Worm (Caenorhabditis elegans): ENCODE data around the gene lhfp-4.
A peak's percentile ranks its signal among the peaks of the same experiment; 100 is the strongest.

lhfp-4 gene

DNA sequence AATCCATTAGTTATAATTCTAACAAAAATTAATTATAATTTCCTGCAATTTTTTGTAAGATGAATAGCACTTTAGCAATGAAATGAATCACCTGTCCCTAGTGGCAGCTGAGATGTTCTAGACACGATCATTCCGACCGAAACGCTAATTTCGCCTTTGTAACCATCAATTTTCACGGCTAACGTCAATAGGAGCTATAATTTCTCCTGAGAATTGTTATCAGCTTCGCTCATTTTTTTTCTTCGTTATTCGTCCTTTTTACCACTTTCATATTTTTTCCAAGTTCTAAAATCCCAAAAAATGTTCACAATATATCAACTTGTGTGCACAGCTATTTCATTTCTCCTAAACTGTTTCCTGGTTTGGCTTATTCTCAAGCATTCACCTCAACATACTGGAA lies 10.1 kb upstream of the lhfp-4 start, which contains the start of gene str-187:
Gene str-187, plus strand, starts transcription at position 301 of the 400 bp plus-strand sequence.
- TF ChIP-seq set-16 (GFP tag; IDR thresholded peaks at IDR 0.05) (no peak), F26F4.8 (GFP tag; conservative IDR thresholded peaks at IDR 0.05) (no peak), ama-1 (optimal IDR thresholded peaks at IDR 0.05) (no peak), arid-1 (GFP tag; conservative IDR thresholded peaks at IDR 0.05) (no peak), zag-1 (tag; optimal IDR thresholded peaks at IDR 0.05) (no peak), php-3 (GFP tag; IDR thresholded peaks at IDR 0.05) (no peak), ceh-82 (tag; optimal IDR thresholded peaks at IDR 0.05) (no peak), Y105C5A.15 (GFP tag; IDR thresholded peaks at IDR 0.05) (no peak), jun-1 (tag; optimal IDR thresholded peaks at IDR 0.05) (no peak), rbr-2 (tag; optimal IDR thresholded peaks at IDR 0.05) (no peak), daf-8 (GFP tag; IDR thresholded peaks at IDR 0.05) (no peak), Y75B8A.6 (GFP tag; IDR thresholded peaks at IDR 0.05) (no peak), Y5F2A.4 (GFP tag; optimal IDR thresholded peaks at IDR 0.05) (no peak), T26A8.4 (GFP tag; IDR thresholded peaks at IDR 0.05) (no peak), ZK337.2 (GFP tag; IDR thresholded peaks at IDR 0.05) (no peak), spr-1 (tag; optimal IDR thresholded peaks at IDR 0.05) (no peak), ztf-7 (tag; optimal IDR thresholded peaks at IDR 0.05) (no peak), daf-19 (GFP tag; conservative IDR thresholded peaks at IDR 0.05) (no peak), lir-3 (tag; optimal IDR thresholded peaks at IDR 0.05) (no peak)

DNA sequence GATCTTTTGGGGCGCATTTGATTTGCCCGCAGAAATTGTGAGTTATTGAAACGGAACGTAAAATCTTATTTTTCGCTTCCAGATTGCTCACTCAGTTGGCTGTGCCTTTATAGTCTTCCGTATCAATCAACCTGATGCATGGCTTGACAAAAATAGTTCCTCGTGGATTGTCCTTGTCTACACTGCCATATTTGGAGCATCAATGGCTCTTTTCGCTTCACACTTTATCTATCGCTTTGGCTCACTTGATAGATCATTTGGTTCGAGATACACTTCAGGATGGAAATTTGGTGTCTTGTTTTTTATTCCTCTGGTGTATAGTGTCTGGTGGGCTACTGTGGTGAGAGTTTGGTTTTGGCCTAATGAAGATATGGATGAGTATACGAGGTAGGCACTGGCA lies 9.7 kb upstream of the lhfp-4 start:
- TF ChIP-seq arid-1 (GFP tag; conservative IDR thresholded peaks at IDR 0.05) (no peak), aha-1 (tag) (peak; percentile 96)

DNA sequence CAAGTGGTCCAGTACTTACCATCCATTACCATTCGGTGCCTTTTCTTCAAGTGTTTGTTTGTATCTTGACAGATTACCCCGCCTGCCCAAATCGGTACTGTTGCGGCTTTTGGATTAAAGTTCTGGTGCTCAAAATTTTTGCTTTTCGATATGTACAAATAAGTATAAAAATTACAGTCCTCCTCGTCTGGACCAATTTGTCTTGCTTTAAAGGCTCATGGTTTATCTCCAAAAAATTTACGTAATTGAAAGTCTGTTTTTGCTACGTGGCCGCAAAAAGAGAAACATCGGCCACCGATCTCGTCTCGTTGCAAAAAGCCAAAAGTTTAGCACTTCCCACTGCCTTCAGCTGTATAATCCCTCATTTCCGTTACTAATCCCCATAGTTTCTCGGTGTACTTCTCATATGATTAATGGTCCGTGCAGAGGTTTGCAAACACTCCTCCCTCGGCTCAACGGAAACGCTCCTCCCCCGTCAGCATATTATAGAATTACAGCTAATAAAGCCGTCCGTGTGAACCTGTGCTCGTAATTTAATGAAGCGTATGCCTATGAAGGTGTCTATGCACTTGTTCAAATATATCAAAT lies 8.0 kb upstream of the lhfp-4 start:
- no peak for TF ChIP-seq arid-1 (GFP tag; conservative IDR thresholded peaks at IDR 0.05)
- TF ChIP-seq lin-29 (GFP tag; IDR thresholded peaks at IDR 0.05), result no peak
- 0 out of 2 replicates have a peak, but pooled peaks have one; percentile 29 for TF ChIP-seq egl-43 (GFP tag; IDR thresholded peaks at IDR 0.05)
- TF ChIP-seq Y75B8A.6 (GFP tag; IDR thresholded peaks at IDR 0.05), result no peak
- TF ChIP-seq unc-62 (GFP tag; optimal IDR thresholded peaks at IDR 0.05 in 1 of 2), result peak in 1 of 2 experiments; percentile 96
- no peak for TF ChIP-seq unc-62 (tag; optimal IDR thresholded peaks at IDR 0.05)
- TF ChIP-seq vab-7 (GFP tag; IDR thresholded peaks at IDR 0.05), result no peak

DNA sequence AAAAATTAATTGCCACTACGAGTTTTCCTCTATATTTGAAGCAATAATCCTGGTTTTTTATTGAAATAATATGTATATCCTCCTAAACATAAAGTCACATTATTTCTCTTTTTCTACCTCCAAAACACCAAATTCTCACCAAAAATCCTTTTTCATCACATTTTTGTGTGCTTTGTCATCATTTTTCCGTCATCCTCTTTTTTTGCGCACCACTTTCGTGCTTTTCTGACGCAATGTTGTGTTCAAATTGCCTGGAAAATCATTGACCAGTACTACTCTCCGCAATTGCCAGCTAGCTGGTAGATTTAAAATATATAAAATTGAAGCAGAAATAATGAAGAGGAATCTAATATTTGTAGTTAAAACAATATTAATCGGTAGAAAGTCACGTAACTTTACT lies 7.3 kb upstream of the lhfp-4 start:
- TF ChIP-seq F44E2.7 (GFP tag; IDR thresholded peaks at IDR 0.05), result no peak
- no peak for TF ChIP-seq ZK546.5 (tag; optimal IDR thresholded peaks at IDR 0.05)
- TF ChIP-seq ceh-82 (tag; optimal IDR thresholded peaks at IDR 0.05), result no peak
- TF ChIP-seq ZK337.2 (GFP tag; IDR thresholded peaks at IDR 0.05), result no peak
- TF ChIP-seq zip-2 (tag; optimal IDR thresholded peaks at IDR 0.05), result no peak
- TF ChIP-seq hlh-30 (tag; optimal IDR thresholded peaks at IDR 0.05; ENCODE audit: insufficient read depth), result no peak
- no peak for TF ChIP-seq madf-5 (GFP tag; IDR thresholded peaks at IDR 0.05)
- TF ChIP-seq lin-39 (tag; optimal IDR thresholded peaks at IDR 0.05), result no peak
- TF ChIP-seq hif-1 (tag; optimal IDR thresholded peaks at IDR 0.05), result no peak
- TF ChIP-seq F10B5.3 (tag; optimal IDR thresholded peaks at IDR 0.05), result no peak
- no peak for TF ChIP-seq skn-1 (tag; optimal IDR thresholded peaks at IDR 0.05)
- TF ChIP-seq lin-29 (GFP tag; IDR thresholded peaks at IDR 0.05), result no peak
- no peak for TF ChIP-seq nhr-11 (tag; optimal IDR thresholded peaks at IDR 0.05)
- no peak for TF ChIP-seq snpc-1.2 (GFP tag; IDR thresholded peaks at IDR 0.05)
- no peak for TF ChIP-seq arid-1 (GFP tag; conservative IDR thresholded peaks at IDR 0.05)
- no peak for TF ChIP-seq nhr-10 (tag; optimal IDR thresholded peaks at IDR 0.05)
- no peak for TF ChIP-seq unc-39 (tag; optimal IDR thresholded peaks at IDR 0.05)
- no peak for TF ChIP-seq pqm-1 (tag; optimal IDR thresholded peaks at IDR 0.05)
- TF ChIP-seq egl-27 (tag; optimal IDR thresholded peaks at IDR 0.05), result no peak
